Worm (Caenorhabditis elegans): ENCODE results near the gene zak-1.

The zak-1 gene

ce11 chrIII:6871067-6871466 lies 14.5 kb upstream of the zak-1 start:
- TF ChIP-seq sox-4 (tag; optimal IDR thresholded peaks at IDR 0.05) = no peak
- TF ChIP-seq unc-55 (GFP tag; optimal IDR thresholded peaks at IDR 0.05) = peak; percentile 6

- no peak for TF ChIP-seq unc-55 (GFP tag; optimal IDR thresholded peaks at IDR 0.05)
- no peak for TF ChIP-seq ceh-14 (tag; optimal IDR thresholded peaks at IDR 0.05)
- TF ChIP-seq pha-4 (tag; optimal IDR thresholded peaks at IDR 0.05) = no peak
- no peak for TF ChIP-seq hlh-8 (tag; optimal IDR thresholded peaks at IDR 0.05)
- no peak for TF ChIP-seq mec-3 (tag; optimal IDR thresholded peaks at IDR 0.05; ENCODE audit: borderline replicate concordance)
- no peak for TF ChIP-seq nhr-232 (tag; optimal IDR thresholded peaks at IDR 0.05)
- TF ChIP-seq syd-9 (tag; optimal IDR thresholded peaks at IDR 0.05) = no peak
- no peak for TF ChIP-seq tbx-7 (tag; optimal IDR thresholded peaks at IDR 0.05)
- TF ChIP-seq sox-2 (GFP tag; IDR thresholded peaks at IDR 0.05) = no peak
These were observed 13.4 kb upstream of the zak-1 start, which contains the start of gene K04C2.8 for ce11 chrIII:6869996-6870395. Gene K04C2.8, plus strand, starts transcription at chrIII:6870296.

DNA sequence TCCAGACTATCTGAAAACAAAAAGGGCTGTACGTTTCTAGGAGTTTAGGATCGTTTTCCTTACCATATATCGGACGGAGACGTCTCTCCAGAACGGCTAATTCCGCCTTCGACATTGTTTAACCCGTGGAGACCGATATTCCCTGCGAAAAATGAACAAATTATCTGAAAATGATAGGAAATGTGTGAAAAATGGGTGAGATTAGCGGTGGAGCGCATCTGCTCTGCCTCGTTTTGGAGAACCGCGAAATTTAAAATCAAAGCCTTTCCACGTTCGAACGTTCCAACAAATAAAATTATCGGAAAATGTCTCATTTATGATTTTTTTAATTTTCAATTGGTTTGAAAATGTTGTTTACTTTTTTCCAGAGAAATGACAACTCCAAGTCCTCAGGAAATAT lies 12.7 kb upstream of the zak-1 start, which contains the start of the genes cra-1 and kbp-1:
TSS of gene cra-1 (minus strand) at position 193 of the 400 bp plus-strand sequence.
TSS of gene kbp-1 (plus strand) at position 366 of the 400 bp plus-strand sequence.
- peak; percentile 44 for TF ChIP-seq tbx-2 (tag; optimal IDR thresholded peaks at IDR 0.05)
- TF ChIP-seq unc-42 (tag; optimal IDR thresholded peaks at IDR 0.05) = peak; percentile 46
- peak; percentile 38 for TF ChIP-seq elt-2 (tag; optimal IDR thresholded peaks at IDR 0.05)
- TF ChIP-seq ahr-1 (tag; optimal IDR thresholded peaks at IDR 0.05) = no peak

ce11 chrIII:6863901-6864300 lies 7.3 kb upstream of the zak-1 start, which contains the start of gene sma-3:
Gene sma-3, minus strand, starts transcription at chrIII:6863968.
- TF ChIP-seq elt-2 (tag; optimal IDR thresholded peaks at IDR 0.05) = peak; percentile 12
- TF ChIP-seq rnt-1 (tag; optimal IDR thresholded peaks at IDR 0.05) = no peak

DNA sequence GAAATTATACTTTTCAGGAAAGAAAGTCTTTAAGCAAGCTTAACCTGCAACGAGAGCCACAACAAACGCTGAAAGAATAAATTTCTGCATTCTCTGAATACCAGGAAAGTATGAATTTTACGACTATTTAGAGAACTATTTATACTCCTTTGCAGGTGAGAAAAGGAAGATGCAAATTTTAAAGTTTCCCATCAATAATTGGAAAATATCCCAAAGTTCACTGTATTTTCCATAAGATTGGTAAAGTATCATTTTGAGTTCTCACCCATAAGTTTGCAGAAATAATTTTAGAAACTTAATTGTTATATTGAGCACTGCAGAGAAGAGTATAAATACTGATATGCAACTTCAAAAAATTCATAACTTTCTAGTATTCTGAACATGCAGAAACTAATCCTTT lies 2.9 kb upstream of the zak-1 start, which contains the start of gene clec-158:
TSS of gene clec-158 (minus strand) at position 101 of the 400 bp plus-strand sequence.
- TF ChIP-seq K02D7.2 (tag; optimal IDR thresholded peaks at IDR 0.05) (no peak), mec-3 (tag; optimal IDR thresholded peaks at IDR 0.05; ENCODE audit: borderline replicate concordance) (no peak), lim-6 (tag; optimal IDR thresholded peaks at IDR 0.05) (no peak), pha-2 (tag; optimal IDR thresholded peaks at IDR 0.05) (no peak), pqm-1 (tag; optimal IDR thresholded peaks at IDR 0.05) (no peak), unc-55 (GFP tag; optimal IDR thresholded peaks at IDR 0.05) (no peak), gmeb-2 (tag; optimal IDR thresholded peaks at IDR 0.05) (no peak), ceh-24 (tag; optimal IDR thresholded peaks at IDR 0.05) (no peak), ceh-19 (GFP tag; optimal IDR thresholded peaks at IDR 0.05) (no peak), hlh-15 (tag; optimal IDR thresholded peaks at IDR 0.05) (no peak), pros-1 (tag; optimal IDR thresholded peaks at IDR 0.05) (no peak), zip-5 (tag; optimal IDR thresholded peaks at IDR 0.05) (no peak)

ce11 chrIII:6857390-6857848 lies 810 bp upstream of the zak-1 start:
- TF ChIP-seq ztf-16 (tag; optimal IDR thresholded peaks at IDR 0.05) = no peak
- peak; percentile 16 for TF ChIP-seq dve-1 (tag; optimal IDR thresholded peaks at IDR 0.05)
- no peak for TF ChIP-seq hlh-30 (tag; optimal IDR thresholded peaks at IDR 0.05; ENCODE audit: insufficient read depth)
- TF ChIP-seq pqm-1 (tag; optimal IDR thresholded peaks at IDR 0.05) = no peak

- TF ChIP-seq elt-2 (tag; optimal IDR thresholded peaks at IDR 0.05) (peak; percentile 30), pqm-1 (tag; optimal IDR thresholded peaks at IDR 0.05) (no peak)
These were observed 6.4 kb downstream of the zak-1 start, which contains the start of gene srv-1 for ce11 chrIII:6850255-6850654. Gene srv-1, plus strand, starts transcription at chrIII:6850385.
